Worm (Caenorhabditis elegans) whole organism, L4/young adult: ENCODE measurements around the gene sdz-33.

ENCODE experiments used
- W03F9.2 ChIP-seq: fragments of 150-350 bp; optimal IDR thresholded peaks from 2 replicates; lab custom pipeline; 2014; ENCODE audit warnings: missing biosample characterization, missing genetic modification characterization
- dao-5 ChIP-seq: sonication (generic microtip); optimal IDR thresholded peaks from 2 replicates; lab custom pipeline; 2016; ENCODE audit warnings: missing genotype, missing genetic modification characterization, moderate library complexity, missing compliant biosample characterization

- TF ChIP-seq dao-5 (tag; lab: Kevin White, UChicago) = no peak
- TF ChIP-seq W03F9.2 = no peak
These were observed 31.2 kb downstream of the sdz-33 start for ce11 chrIII:11938525-11938924.
